Fruit fly (Drosophila melanogaster) whole organism, embryonic: ENCODE measurements around the gene pav.

ENCODE experiments used
- Asciz ChIP-seq: fragments of 200-800 bp; sonication (Bioruptor generic); optimal IDR thresholded peaks from 2 replicates; lab custom pipeline; 2017; ENCODE audit warnings: missing biosample characterization, mild to moderate bottlenecking, missing genetic modification characterization, missing genetic modification reagents
- B-H1 ChIP-seq: fragments of 200-800 bp; sonication (Bioruptor generic); IDR thresholded peaks from 3 replicates; pipeline ENCODE4 v1.3.6; 2022; ENCODE audit warnings: missing biosample characterization, missing genetic modification characterization
- CG10267 ChIP-seq: fragments of 200-800 bp; sonication (Bioruptor generic); optimal IDR thresholded peaks from 2 replicates; lab custom pipeline; 2018; ENCODE audit warnings: missing biosample characterization, mild to moderate bottlenecking, missing genetic modification characterization, moderate library complexity
- CG10366 ChIP-seq: fragments of 200-800 bp; sonication (Bioruptor generic); IDR thresholded peaks from 2 replicates; pipeline ENCODE4 v1.3.6; 2022; ENCODE audit warnings: missing biosample characterization, missing genetic modification characterization
- CG10565 ChIP-seq: fragments of 200-800 bp; sonication (Bioruptor generic); optimal IDR thresholded peaks from 3 replicates; lab custom pipeline; 2016; ENCODE audit warnings: missing biosample characterization, mild to moderate bottlenecking, missing genetic modification characterization
- CG11504 ChIP-seq: fragments of 200-800 bp; sonication (Bioruptor generic); optimal IDR thresholded peaks from 3 replicates; lab custom pipeline; 2019; ENCODE audit warnings: missing biosample characterization, mild to moderate bottlenecking, missing genetic modification characterization, moderate library complexity
- CG12236 ChIP-seq: fragments of 200-800 bp; sonication (Bioruptor generic); optimal IDR thresholded peaks from 2 replicates; lab custom pipeline; 2016; ENCODE audit warnings: missing biosample characterization, missing genetic modification characterization
- CG12659 ChIP-seq: fragments of 200-800 bp; sonication (Bioruptor generic); optimal IDR thresholded peaks from 3 replicates; lab custom pipeline; 2017; ENCODE audit warnings: mild to moderate bottlenecking, missing biosample characterization, missing genetic modification reagents, missing genetic modification characterization
- CG12744 ChIP-seq: fragments of 200-800 bp; sonication (Bioruptor generic); optimal IDR thresholded peaks from 2 replicates; lab custom pipeline; 2016; ENCODE audit warnings: missing biosample characterization, missing genetic modification characterization
- CG14710 ChIP-seq: fragments of 200-800 bp; sonication (Bioruptor generic); optimal IDR thresholded peaks from 3 replicates; lab custom pipeline; 2019; ENCODE audit warnings: missing biosample characterization, mild to moderate bottlenecking, missing genetic modification characterization, moderate library complexity
- CG14860 ChIP-seq: fragments of 200-800 bp; sonication (Bioruptor generic); IDR thresholded peaks from 3 replicates; pipeline ENCODE4 v1.3.6; 2022; ENCODE audit warnings: missing biosample characterization, missing genetic modification characterization; ENCODE audit not compliant: partially characterized antibody
- CG1647 ChIP-seq: fragments of 200-800 bp; sonication (Bioruptor generic); optimal IDR thresholded peaks from 3 replicates; lab custom pipeline; 2016; ENCODE audit warnings: missing biosample characterization, missing genetic modification characterization
- CG16863 ChIP-seq: fragments of 200-800 bp; sonication (Bioruptor generic); optimal IDR thresholded peaks from 3 replicates; lab custom pipeline; 2016; ENCODE audit warnings: missing biosample characterization, missing genetic modification characterization
- CG1832 ChIP-seq: fragments of 200-800 bp; sonication (Bioruptor generic); optimal IDR thresholded peaks from 2 replicates; lab custom pipeline; 2017; ENCODE audit warnings: missing biosample characterization, mild to moderate bottlenecking, missing genetic modification characterization, inconsistent platforms
- CG18619 ChIP-seq: fragments of 200-800 bp; sonication (Bioruptor generic); optimal IDR thresholded peaks from 3 replicates; lab custom pipeline; 2017; ENCODE audit warnings: missing biosample characterization, mild to moderate bottlenecking, missing genetic modification characterization
- CG2116 ChIP-seq: fragments of 200-800 bp; sonication (Bioruptor generic); optimal IDR thresholded peaks from 3 replicates; lab custom pipeline; 2018; ENCODE audit warnings: missing biosample characterization, mild to moderate bottlenecking, missing genetic modification characterization
- CG3726 ChIP-seq: fragments of 200-800 bp; sonication (Bioruptor generic); IDR thresholded peaks from 3 replicates; pipeline ENCODE4, ENCODE4 v1.3.6; 2022; ENCODE audit warnings: missing biosample characterization, missing genetic modification characterization
- CG4282 ChIP-seq: fragments of 200-800 bp; sonication (Bioruptor generic); optimal IDR thresholded peaks from 2 replicates; lab custom pipeline; 2016; ENCODE audit warnings: missing biosample characterization, missing genetic modification characterization
- CG4328 ChIP-seq: fragments of 200-800 bp; sonication (Bioruptor generic); optimal IDR thresholded peaks from 3 replicates; lab custom pipeline; 2017; ENCODE audit warnings: missing biosample characterization, missing genetic modification reagents, missing genetic modification characterization
- CG6689 ChIP-seq: fragments of 200-800 bp; sonication (Bioruptor generic); IDR thresholded peaks from 2 replicates; pipeline ENCODE4 v1.3.6; 2022; ENCODE audit warnings: missing biosample characterization, missing genetic modification characterization
- CG7745 ChIP-seq: fragments of 200-800 bp; sonication (Bioruptor generic); optimal IDR thresholded peaks from 2 replicates; lab custom pipeline; 2018; ENCODE audit warnings: missing biosample characterization, mild to moderate bottlenecking, missing genetic modification characterization, moderate library complexity
- CG7928 ChIP-seq: fragments of 200-800 bp; sonication (Bioruptor generic); optimal IDR thresholded peaks from 2 replicates; lab custom pipeline; 2017; ENCODE audit warnings: missing biosample characterization, mild to moderate bottlenecking, missing genetic modification characterization
- CG8765 ChIP-seq: fragments of 200-800 bp; sonication (Bioruptor generic); IDR thresholded peaks from 2 replicates; pipeline ENCODE4 v1.3.6; 2022; ENCODE audit warnings: missing biosample characterization, missing genetic modification characterization
- CHES-1-like ChIP-seq: fragments of 200-800 bp; sonication (Bioruptor generic); optimal IDR thresholded peaks from 2 replicates; lab custom pipeline; 2016; ENCODE audit warnings: missing biosample characterization, missing genetic modification characterization
- HmgD ChIP-seq: fragments of 200-800 bp; sonication (Bioruptor generic); optimal IDR thresholded peaks from 3 replicates; lab custom pipeline; 2016; ENCODE audit warnings: missing biosample characterization, missing genetic modification characterization
- Hr78 ChIP-seq, 2 experiments: fragments of 200-800 bp in 1 of 2; fragments of >200 bp in 1 of 2; sonication (Bioruptor generic) in 1 of 2; optimal IDR thresholded peaks; 2 replicates each; lab custom pipeline; 2017 to 2019; ENCODE audit warnings: missing biosample characterization in 2 of 2, missing genetic modification characterization in 2 of 2, mild to moderate bottlenecking in 1 of 2, moderate library complexity in 1 of 2
- Med ChIP-seq: fragments of 200-800 bp; sonication (Bioruptor generic); peaks from one replicate; lab custom pipeline; 2016; ENCODE audit warnings: missing biosample characterization, missing genetic modification characterization, mild to moderate bottlenecking, inconsistent platforms, moderate library complexity
- Myb ChIP-seq: fragments of 200-800 bp; sonication (Bioruptor generic); optimal IDR thresholded peaks from 2 replicates; lab custom pipeline; 2016; ENCODE audit warnings: missing biosample characterization, missing genetic modification characterization
- Neu2 ChIP-seq: fragments of 200-800 bp; sonication (Bioruptor generic); optimal IDR thresholded peaks from 3 replicates; lab custom pipeline; 2016; ENCODE audit warnings: missing biosample characterization, missing genetic modification characterization, borderline replicate concordance
- Ravus ChIP-seq: fragments of 200-800 bp; sonication (Bioruptor generic); IDR thresholded peaks from 2 replicates; pipeline ENCODE4 v1.3.6; 2022; ENCODE audit warnings: missing biosample characterization, missing genetic modification characterization
- Rfx ChIP-seq: fragments of 200-800 bp; sonication (Bioruptor generic); IDR thresholded peaks from 2 replicates; pipeline ENCODE4 v1.3.6; 2022; ENCODE audit warnings: missing biosample characterization, missing genetic modification characterization
- Sox102F ChIP-seq: fragments of 200-800 bp; sonication (Bioruptor generic); optimal IDR thresholded peaks from 2 replicates; lab custom pipeline; 2018; ENCODE audit warnings: missing biosample characterization, mild to moderate bottlenecking, missing genetic modification characterization, moderate library complexity
- bigmax ChIP-seq: fragments of 200-800 bp; sonication (Bioruptor generic); optimal IDR thresholded peaks from 2 replicates; lab custom pipeline; 2018; ENCODE audit warnings: missing biosample characterization, mild to moderate bottlenecking, missing genetic modification characterization
- bowl ChIP-seq: fragments of 200-800 bp; sonication (Bioruptor generic); IDR thresholded peaks from 2 replicates; pipeline ENCODE4 v1.3.6; 2022; ENCODE audit warnings: missing biosample characterization, missing genetic modification characterization
- ci ChIP-seq: fragments of 200-800 bp; sonication (Bioruptor generic); IDR thresholded peaks from 3 replicates; pipeline ENCODE4 v1.3.6; 2022; ENCODE audit warnings: missing biosample characterization, missing genetic modification characterization
- cwo ChIP-seq: fragments of 200-800 bp; sonication (Bioruptor generic); optimal IDR thresholded peaks from 3 replicates; lab custom pipeline; 2017; ENCODE audit warnings: missing biosample characterization, missing genetic modification characterization, mild to moderate bottlenecking, moderate library complexity, missing genetic modification reagents
- dati ChIP-seq: fragments of 200-800 bp; sonication (Bioruptor generic); IDR thresholded peaks from 2 replicates; pipeline ENCODE4 v1.3.6; 2022; ENCODE audit warnings: missing biosample characterization, missing genetic modification characterization
- dmrt11E ChIP-seq: fragments of 200-800 bp; sonication (Bioruptor generic); optimal IDR thresholded peaks from 3 replicates; lab custom pipeline; 2018; ENCODE audit warnings: missing biosample characterization, mild to moderate bottlenecking, missing genetic modification characterization, moderate library complexity
- dysf ChIP-seq: fragments of 200-800 bp; sonication (Bioruptor generic); IDR thresholded peaks from 3 replicates; pipeline ENCODE4 v1.3.6; 2022; ENCODE audit warnings: missing biosample characterization, missing genetic modification characterization
- fd102C ChIP-seq: fragments of 200-800 bp; sonication (Bioruptor generic); optimal IDR thresholded peaks from 2 replicates; lab custom pipeline; 2018; ENCODE audit warnings: missing biosample characterization, mild to moderate bottlenecking, missing genetic modification characterization, moderate library complexity
- gfzf ChIP-seq: fragments of 200-800 bp; sonication (Bioruptor generic); optimal IDR thresholded peaks from 2 replicates; lab custom pipeline; 2016; ENCODE audit warnings: missing biosample characterization, mild to moderate bottlenecking, missing genetic modification characterization, moderate library complexity
- lov ChIP-seq, 2 experiments: fragments of 200-800 bp in 1 of 2; fragments of >200 bp in 1 of 2; sonication (Bioruptor generic) in 1 of 2; IDR thresholded peaks in 1 of 2; optimal IDR thresholded peaks in 1 of 2; 2 replicates in 1 of 2; 3 replicates in 1 of 2; pipeline versions ENCODE4 v1.3.6 to Lab custom; 2017 to 2022; ENCODE audit warnings: missing biosample characterization in 1 of 2, missing genetic modification characterization in 1 of 2
- mld ChIP-seq: fragments of 200-800 bp; sonication (Bioruptor generic); IDR thresholded peaks from 3 replicates; pipeline ENCODE4 v1.3.6; 2022; ENCODE audit warnings: missing biosample characterization, missing genetic modification characterization; ENCODE audit not compliant: partially characterized antibody
- pho ChIP-seq: fragments of 200-800 bp; sonication (Bioruptor generic); optimal IDR thresholded peaks from 2 replicates; lab custom pipeline; 2016; ENCODE audit warnings: missing biosample characterization, missing genetic modification characterization
- ro ChIP-seq: fragments of 200-800 bp; sonication (Bioruptor generic); IDR thresholded peaks from 2 replicates; pipeline ENCODE4 v1.3.6; 2022; ENCODE audit warnings: missing biosample characterization, missing genetic modification characterization
- wdn ChIP-seq: fragments of 200-800 bp; sonication (Bioruptor generic); IDR thresholded peaks from 2 replicates; pipeline ENCODE4 v1.3.6; 2022; ENCODE audit warnings: missing biosample characterization, missing genetic modification characterization
- wek ChIP-seq: fragments of 200-800 bp; sonication (Bioruptor generic); optimal IDR thresholded peaks from 3 replicates; lab custom pipeline; 2018; ENCODE audit warnings: missing biosample characterization, mild to moderate bottlenecking, missing genetic modification characterization, moderate library complexity
- zen2 ChIP-seq: fragments of 200-800 bp; sonication (Bioruptor generic); IDR thresholded peaks from 3 replicates; pipeline ENCODE4 v1.3.6; 2022; ENCODE audit warnings: missing biosample characterization, missing genetic modification characterization; ENCODE audit not compliant: partially characterized antibody

pav gene

dm6 chr3L:4228187-4228836, 14.2 kb upstream of the pav start (continued):
- TF ChIP-seq CG16863 (GFP tag; lab: Kevin White, UChicago) (peak; percentile 97), Neu2 (GFP tag; lab: Kevin White, UChicago) (peak; percentile 23), CG10366 (GFP tag; lab: Robert Waterston, UW) (peak; percentile 98), ro (GFP tag; lab: Robert Waterston, UW) (peak; percentile 88), Ravus (GFP tag; lab: Robert Waterston, UW) (peak; percentile 87), pho (GFP tag; lab: Kevin White, UChicago) (peak; percentile 78), CG7745 (tag; lab: Kevin White, UChicago) (peak; percentile 53), bigmax (GFP tag; lab: Kevin White, UChicago) (peak; percentile 38), Asciz (peak; percentile 95), CG14710 (tag; lab: Kevin White, UChicago) (peak; percentile 96), mld (no peak), gfzf (GFP tag; lab: Kevin White, UChicago) (peak; percentile 14), HmgD (GFP tag; lab: Kevin White, UChicago) (peak; percentile 77), CG12744 (GFP tag; lab: Kevin White, UChicago) (peak; percentile 74), CG7928 (GFP tag; lab: Kevin White, UChicago) (peak; percentile 61), Hr78 (GFP tag; optimal IDR thresholded peaks at IDR 0.05; lab: Kevin White, UChicago) (peak in 1 of 2 experiments; percentile 92), zen2 (GFP tag; lab: Robert Waterston, UW) (no peak), CHES-1-like (GFP tag; lab: Kevin White, UChicago) (peak; percentile 92), CG2116 (GFP tag; lab: Kevin White, UChicago) (peak; percentile 67), dmrt11E (tag; lab: Kevin White, UChicago) (peak; percentile 97), CG10565 (GFP tag; lab: Kevin White, UChicago) (peak; percentile 77), CG10267 (tag; lab: Kevin White, UChicago) (peak; percentile 90), CG18619 (GFP tag; lab: Kevin White, UChicago) (peak; percentile 91), fd102C (GFP tag; lab: Kevin White, UChicago) (peak; percentile 46), CG12659 (GFP tag; lab: Kevin White, UChicago) (peak; percentile 96), dysf (peak; percentile 97), wek (GFP tag; lab: Kevin White, UChicago) (peak; percentile 88), CG6689 (GFP tag; lab: Robert Waterston, UW) (peak; percentile 96), Med (GFP tag; lab: Kevin White, UChicago) (peak; percentile 99), Sox102F (GFP tag; lab: Kevin White, UChicago) (peak; percentile 98), CG1647 (GFP tag; lab: Kevin White, UChicago) (peak; percentile 88), dati (peak; percentile 92), CG11504 (tag; lab: Kevin White, UChicago) (peak; percentile 97), lov (optimal IDR thresholded peaks at IDR 0.05; lab: Kevin White, UChicago) (no peak), lov (GFP tag; IDR thresholded peaks at IDR 0.05; lab: Robert Waterston, UW) (peak; percentile 97), CG3726 (GFP tag; lab: Robert Waterston, UW) (peak; percentile 95), CG1832 (GFP tag; lab: Kevin White, UChicago) (no peak), CG14860 (GFP tag; lab: Robert Waterston, UW) (no peak), bowl (GFP tag; lab: Robert Waterston, UW) (peak; percentile 93), CG8765 (GFP tag; lab: Robert Waterston, UW) (peak; percentile 76; the same call in 1 of the 2 replicates), CG4282 (GFP tag; lab: Kevin White, UChicago) (peak; percentile 75), CG4328 (GFP tag; lab: Kevin White, UChicago) (peak; percentile 94), cwo (GFP tag; lab: Kevin White, UChicago) (peak; percentile 85), CG12236 (GFP tag; lab: Kevin White, UChicago) (peak; percentile 87), B-H1 (GFP tag; lab: Robert Waterston, UW) (peak; percentile 94), Rfx (GFP tag; lab: Robert Waterston, UW) (peak; percentile 91), wdn (GFP tag; lab: Robert Waterston, UW) (peak; percentile 65; the same call in 1 of the 2 replicates), Myb (GFP tag; lab: Kevin White, UChicago) (peak; percentile 80), ci (GFP tag; lab: Robert Waterston, UW) (peak; percentile 99)
